Worm (Caenorhabditis elegans) whole organism, midembryonic: ENCODE data around the gene nhr-48.
A peak's percentile ranks its signal among the peaks of the same experiment; 100 is the strongest.

Experiments used
- T22C8.4 ChIP-seq: fragments of 200-800 bp; sonication (Bioruptor generic); IDR thresholded peaks from 2 replicates; pipeline ENCODE4 v1.3.6; 2022; ENCODE audit warnings: missing genetic modification characterization, missing compliant biosample characterization
- cog-1 ChIP-seq: sonication (generic microtip); optimal IDR thresholded peaks from 2 replicates; lab custom pipeline; 2016; ENCODE audit warnings: missing genetic modification characterization, missing compliant biosample characterization
- flt-1 ChIP-seq: fragments of 200-800 bp; sonication (Bioruptor generic); IDR thresholded peaks from 2 replicates; pipeline ENCODE4 v1.3.6; 2022; ENCODE audit warnings: missing genetic modification characterization, missing compliant biosample characterization
- klf-2 ChIP-seq: fragments of 200-800 bp; sonication (Bioruptor generic); conservative IDR thresholded peaks from 2 replicates; pipeline ENCODE4 v1.3.6; 2022; ENCODE audit warnings: missing genetic modification reagents, missing genetic modification characterization, missing compliant biosample characterization
- med-1 ChIP-seq: sonication (generic microtip); optimal IDR thresholded peaks from 2 replicates; lab custom pipeline; 2017; ENCODE audit warnings: missing genetic modification characterization, mild to moderate bottlenecking, missing compliant biosample characterization, antibody characterized with exemption, missing genetic modification reagents; ENCODE audit not compliant: insufficient read depth
- ref-1 ChIP-seq: fragments of 200-800 bp; sonication (Bioruptor generic); conservative IDR thresholded peaks from 2 replicates; pipeline ENCODE4 v1.3.6; 2022; ENCODE audit warnings: missing genetic modification reagents, missing genetic modification characterization, missing compliant biosample characterization
- tab-1 ChIP-seq: fragments of 200-800 bp; sonication (Bioruptor generic); IDR thresholded peaks from 2 replicates; pipeline ENCODE4 v1.3.6; 2022; ENCODE audit warnings: missing genetic modification characterization, missing compliant biosample characterization
- ztf-23 ChIP-seq: fragments of 200-800 bp; sonication (Bioruptor generic); IDR thresholded peaks from 2 replicates; pipeline ENCODE4 v1.3.6; 2022; ENCODE audit warnings: missing genetic modification reagents, missing genetic modification characterization, missing compliant biosample characterization
- ztf-29 ChIP-seq: fragments of 200-800 bp; sonication (Bioruptor generic); IDR thresholded peaks from 2 replicates; pipeline ENCODE4 v1.3.6; 2022; ENCODE audit warnings: missing genetic modification reagents, missing genetic modification characterization, missing compliant biosample characterization

- TF ChIP-seq ztf-23 (GFP tag; lab: Robert Waterston, UW): peak; percentile 95
- TF ChIP-seq cog-1: peak; percentile 84
- peak; percentile 91 for TF ChIP-seq T22C8.4 (GFP tag; lab: Robert Waterston, UW)
- peak; percentile 96 for TF ChIP-seq flt-1 (GFP tag; lab: Robert Waterston, UW)
- peak; percentile 92 for TF ChIP-seq klf-2
- TF ChIP-seq tab-1 (GFP tag; lab: Robert Waterston, UW): peak; percentile 96
- peak; percentile 88 for TF ChIP-seq ztf-29 (GFP tag; lab: Robert Waterston, UW)
- TF ChIP-seq med-1: peak; percentile 68
- peak; percentile 88 for TF ChIP-seq ref-1 (GFP tag; lab: Robert Waterston, UW)
These were observed 33.8 kb downstream of the nhr-48 start for ce11 chrX:15741852-15742251.
